Worm (Caenorhabditis elegans) whole organism, early embryonic: ENCODE results near the gene T28A11.18.

Experiments used
- B0310.2 ChIP-seq: sonication (generic microtip); optimal IDR thresholded peaks from 2 replicates; lab custom pipeline; 2016; ENCODE audit warnings: mild to moderate bottlenecking, missing genetic modification characterization, missing compliant biosample characterization
- ama-1 ChIP-seq: fragments of 150-350 bp; optimal IDR thresholded peaks from 2 replicates; lab custom pipeline; 2014
- flt-1 ChIP-seq: fragments of 200-800 bp; sonication (Bioruptor generic); IDR thresholded peaks from 2 replicates; pipeline ENCODE4 v1.3.6; 2022; ENCODE audit warnings: missing genetic modification characterization, missing compliant biosample characterization
- hmbx-1 ChIP-seq: sonication (generic microtip); optimal IDR thresholded peaks from 2 replicates; lab custom pipeline; 2016; ENCODE audit warnings: mild to moderate bottlenecking, missing genetic modification characterization, missing compliant biosample characterization
- tbx-37 ChIP-seq: fragments of 200-800 bp; sonication (Bioruptor generic); conservative IDR thresholded peaks from 2 replicates; pipeline ENCODE4 v1.3.6; 2022; ENCODE audit warnings: missing genetic modification reagents, missing genetic modification characterization, missing compliant biosample characterization

DNA sequence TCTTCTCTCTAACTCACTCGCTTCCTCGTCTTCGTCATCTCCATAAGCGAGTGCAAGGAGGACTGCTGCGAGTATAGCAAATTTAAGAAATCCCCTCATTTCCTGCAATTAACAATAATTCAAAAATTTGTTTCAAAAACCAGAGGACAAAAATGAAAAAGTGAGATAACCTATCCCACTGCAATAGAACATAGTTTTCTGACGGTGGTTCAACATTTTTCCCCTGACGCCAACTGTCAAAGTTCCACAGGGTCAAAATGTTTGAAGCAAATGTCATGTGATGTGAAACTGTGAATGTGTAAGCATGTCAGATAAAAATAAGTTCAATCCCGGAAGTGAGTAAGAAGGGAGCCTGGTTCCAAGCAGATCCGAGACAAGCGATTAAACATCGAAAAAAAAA lies 1.6 kb upstream of the T28A11.18 start, which contains the start of gene T28A11.19:
- no peak for TF ChIP-seq ama-1 (lab: Kevin White, UChicago)
- TF ChIP-seq flt-1 (GFP tag; lab: Robert Waterston, UW) = no peak
- TF ChIP-seq B0310.2 (tag; lab: Kevin White, UChicago) = no peak
- TF ChIP-seq tbx-37 (GFP tag; lab: Robert Waterston, UW) = no peak
- no peak for TF ChIP-seq hmbx-1
